Fruit fly (Drosophila melanogaster) whole organism, embryonic: Measurements from ENCODE around the gene CG17027.
A peak's percentile ranks its signal among the peaks of the same experiment; 100 is the strongest.

Experiments used
- Blimp-1 ChIP-seq: fragments of 200-800 bp; sonication (Bioruptor generic); optimal IDR thresholded peaks from 3 replicates; lab custom pipeline; 2018; ENCODE audit warnings: missing biosample characterization, missing genetic modification characterization, mild to moderate bottlenecking, moderate library complexity, missing genetic modification reagents
- CG1024 ChIP-seq: fragments of 200-800 bp; sonication (Bioruptor generic); IDR thresholded peaks from 2 replicates; pipeline ENCODE4 v1.3.6; 2022; ENCODE audit warnings: missing biosample characterization, missing genetic modification characterization
- CG10462 ChIP-seq: fragments of 200-800 bp; sonication (Bioruptor generic); optimal IDR thresholded peaks from 2 replicates; lab custom pipeline; 2016; ENCODE audit warnings: missing biosample characterization, missing genetic modification characterization
- CG11456 ChIP-seq: fragments of 200-800 bp; sonication (Bioruptor generic); IDR thresholded peaks from 3 replicates; pipeline ENCODE4 v1.3.6; 2022; ENCODE audit warnings: missing biosample characterization, missing genetic modification characterization
- CG12219 ChIP-seq: fragments of 200-800 bp; sonication (Bioruptor generic); optimal IDR thresholded peaks from 3 replicates; lab custom pipeline; 2018; ENCODE audit warnings: missing biosample characterization, mild to moderate bottlenecking, missing genetic modification characterization
- CG13424 ChIP-seq: fragments of 200-800 bp; sonication (Bioruptor generic); optimal IDR thresholded peaks from 2 replicates; lab custom pipeline; 2019; ENCODE audit warnings: missing biosample characterization, mild to moderate bottlenecking, missing genetic modification characterization, moderate library complexity
- CG14014 ChIP-seq: fragments of 200-800 bp; sonication (Bioruptor generic); IDR thresholded peaks from 2 replicates; pipeline ENCODE4 v1.3.6; 2022; ENCODE audit warnings: missing biosample characterization, missing genetic modification characterization
- CG14441 ChIP-seq: fragments of 200-800 bp; sonication (Bioruptor generic); IDR thresholded peaks from 2 replicates; pipeline ENCODE4 v1.3.6; 2022; ENCODE audit warnings: missing biosample characterization, missing genetic modification characterization
- CG14667 ChIP-seq: fragments of 200-800 bp; sonication (Bioruptor generic); IDR thresholded peaks from 2 replicates; pipeline ENCODE4 v1.3.6; 2022; ENCODE audit warnings: missing biosample characterization, missing genetic modification characterization
- CG1529 ChIP-seq: fragments of 200-800 bp; sonication (Bioruptor generic); optimal IDR thresholded peaks from 3 replicates; lab custom pipeline; 2018; ENCODE audit warnings: missing biosample characterization, missing genetic modification characterization
- CG16815 ChIP-seq: fragments of 200-800 bp; sonication (Bioruptor generic); optimal IDR thresholded peaks from 3 replicates; lab custom pipeline; 2017; ENCODE audit warnings: missing biosample characterization, mild to moderate bottlenecking, missing genetic modification characterization
- CG17361 ChIP-seq: fragments of 200-800 bp; sonication (Bioruptor generic); IDR thresholded peaks from 3 replicates; pipeline ENCODE4 v1.3.6; 2022; ENCODE audit warnings: missing biosample characterization, missing genetic modification characterization
- CG17912 ChIP-seq: fragments of 200-800 bp; sonication (Bioruptor generic); optimal IDR thresholded peaks from 2 replicates; lab custom pipeline; 2018; ENCODE audit warnings: missing biosample characterization, mild to moderate bottlenecking, missing genetic modification characterization
- CG18764 ChIP-seq: fragments of 200-800 bp; sonication (Bioruptor generic); optimal IDR thresholded peaks from 3 replicates; lab custom pipeline; 2016; ENCODE audit warnings: missing biosample characterization, missing genetic modification characterization
- CG2120 ChIP-seq: fragments of 200-800 bp; sonication (Bioruptor generic); optimal IDR thresholded peaks from 3 replicates; lab custom pipeline; 2016; ENCODE audit warnings: missing biosample characterization, missing genetic modification characterization
- CG2712 ChIP-seq: fragments of 200-800 bp; optimal IDR thresholded peaks from 3 replicates; lab custom pipeline; 2019; ENCODE audit warnings: missing biosample characterization, mild to moderate bottlenecking, missing genetic modification characterization, moderate library complexity
- CG30020 ChIP-seq: fragments of 200-800 bp; optimal IDR thresholded peaks from 2 replicates; lab custom pipeline; 2019; ENCODE audit warnings: missing biosample characterization, mild to moderate bottlenecking, missing genetic modification characterization, moderate library complexity
- CG31388 ChIP-seq: fragments of 200-800 bp; sonication (Bioruptor generic); optimal IDR thresholded peaks from 2 replicates; lab custom pipeline; 2016; ENCODE audit warnings: missing biosample characterization, missing genetic modification characterization
- CG31441 ChIP-seq: fragments of 200-800 bp; sonication (Bioruptor generic); IDR thresholded peaks from 2 replicates; pipeline ENCODE4 v1.3.6; 2022; ENCODE audit warnings: missing biosample characterization, missing genetic modification characterization
- CG43689 ChIP-seq: fragments of 200-800 bp; sonication (Bioruptor generic); IDR thresholded peaks from 2 replicates; pipeline ENCODE4 v1.3.6; 2022; ENCODE audit warnings: missing biosample characterization, missing genetic modification characterization
- CG7786 ChIP-seq: fragments of 200-800 bp; sonication (Bioruptor generic); optimal IDR thresholded peaks from 2 replicates; lab custom pipeline; 2016; ENCODE audit warnings: missing biosample characterization, missing genetic modification characterization
- CrebB ChIP-seq: fragments of 200-800 bp; sonication (Bioruptor generic); optimal IDR thresholded peaks from 3 replicates; lab custom pipeline; 2018; ENCODE audit warnings: missing biosample characterization, mild to moderate bottlenecking, missing genetic modification characterization
- Hand ChIP-seq: fragments of 200-800 bp; sonication (Bioruptor generic); optimal IDR thresholded peaks from 2 replicates; lab custom pipeline; 2017; ENCODE audit warnings: mild to moderate bottlenecking, missing biosample characterization, missing genetic modification reagents, missing genetic modification characterization
- Hsf ChIP-seq: fragments of 200-800 bp; sonication (Bioruptor generic); optimal IDR thresholded peaks from 3 replicates; lab custom pipeline; 2016; ENCODE audit warnings: missing biosample characterization, missing genetic modification characterization
- Mad ChIP-seq: fragments of 200-800 bp; sonication (Bioruptor generic); optimal IDR thresholded peaks from 2 replicates; lab custom pipeline; 2016; ENCODE audit warnings: missing biosample characterization, missing genetic modification characterization
- Meics ChIP-seq: fragments of 200-800 bp; sonication (Bioruptor generic); optimal IDR thresholded peaks from 2 replicates; lab custom pipeline; 2017; ENCODE audit warnings: missing biosample characterization, mild to moderate bottlenecking, missing genetic modification characterization
- Mrtf ChIP-seq: fragments of 200-800 bp; sonication (Bioruptor generic); IDR thresholded peaks from 3 replicates; pipeline ENCODE4 v1.3.6; 2022; ENCODE audit warnings: missing biosample characterization, missing genetic modification characterization
- NC2α ChIP-seq: fragments of 200-800 bp; sonication (Bioruptor generic); optimal IDR thresholded peaks from 2 replicates; lab custom pipeline; 2016; ENCODE audit warnings: missing biosample characterization, missing genetic modification characterization
- NFAT ChIP-seq: fragments of 200-800 bp; sonication (Bioruptor generic); IDR thresholded peaks from 2 replicates; pipeline ENCODE4 v1.3.6; 2022; ENCODE audit warnings: missing biosample characterization, missing genetic modification characterization
- Optix ChIP-seq: fragments of 200-800 bp; sonication (Bioruptor generic); IDR thresholded peaks from 3 replicates; pipeline ENCODE4 v1.3.6; 2022; ENCODE audit warnings: missing biosample characterization, missing genetic modification characterization
- Pdp1 ChIP-seq, 2 experiments: fragments of 200-800 bp; sonication (Bioruptor generic); optimal IDR thresholded peaks; 3 replicates each; lab custom pipeline; 2016; ENCODE audit warnings: missing biosample characterization in 2 of 2, missing genetic modification characterization in 2 of 2, mild to moderate bottlenecking in 1 of 2, moderate library complexity in 1 of 2
- YL-1 ChIP-seq: fragments of 200-800 bp; sonication (Bioruptor generic); optimal IDR thresholded peaks from 3 replicates; lab custom pipeline; 2017; ENCODE audit warnings: missing biosample characterization, mild to moderate bottlenecking, missing genetic modification characterization
- bowl ChIP-seq: fragments of 200-800 bp; sonication (Bioruptor generic); IDR thresholded peaks from 2 replicates; pipeline ENCODE4 v1.3.6; 2022; ENCODE audit warnings: missing biosample characterization, missing genetic modification characterization
- croc ChIP-seq: fragments of 200-800 bp; sonication (Bioruptor generic); conservative IDR thresholded peaks from 3 replicates; pipeline ENCODE4 v1.3.6; 2022; ENCODE audit warnings: missing biosample characterization, missing genetic modification characterization
- dpn ChIP-seq, 2 experiments: fragments of 200-800 bp; sonication (Bioruptor generic); optimal IDR thresholded peaks; 3 replicates each; lab custom pipeline; 2016; ENCODE audit warnings: missing biosample characterization in 2 of 2, missing genetic modification characterization in 2 of 2
- esg ChIP-seq: fragments of 200-800 bp; sonication (Bioruptor generic); conservative IDR thresholded peaks from 2 replicates; pipeline ENCODE4 v1.3.6; 2022; ENCODE audit warnings: missing biosample characterization, missing genetic modification characterization
- grn ChIP-seq: fragments of 200-800 bp; sonication (Bioruptor generic); optimal IDR thresholded peaks from 3 replicates; lab custom pipeline; 2017; ENCODE audit warnings: missing biosample characterization, missing genetic modification characterization
- gsb ChIP-seq: fragments of 200-800 bp; sonication (Bioruptor generic); IDR thresholded peaks from 2 replicates; pipeline ENCODE4 v1.3.6; 2022; ENCODE audit warnings: missing biosample characterization, missing genetic modification characterization
- hkb ChIP-seq, 2 experiments: fragments of 200-800 bp in 1 of 2; fragments of >200 bp in 1 of 2; sonication (Bioruptor generic) in 1 of 2; IDR thresholded peaks in 1 of 2; optimal IDR thresholded peaks in 1 of 2; 2 replicates each; pipeline versions ENCODE4 v1.3.6 to Lab custom; 2017 to 2022; ENCODE audit warnings: missing biosample characterization in 1 of 2, missing genetic modification characterization in 1 of 2
- kay ChIP-seq: fragments of 200-800 bp; sonication (Bioruptor generic); optimal IDR thresholded peaks from 2 replicates; lab custom pipeline; 2016; ENCODE audit warnings: missing biosample characterization, missing genetic modification characterization
- lab ChIP-seq: fragments of 200-800 bp; sonication (Bioruptor generic); optimal IDR thresholded peaks from 3 replicates; lab custom pipeline; 2017; ENCODE audit warnings: missing biosample characterization, missing genetic modification characterization, mild to moderate bottlenecking, moderate library complexity, missing genetic modification reagents
- oc ChIP-seq: fragments of 200-800 bp; sonication (Bioruptor generic); optimal IDR thresholded peaks from 2 replicates; lab custom pipeline; 2018; ENCODE audit warnings: missing biosample characterization, mild to moderate bottlenecking, missing genetic modification characterization, moderate library complexity
- org-1 ChIP-seq: fragments of 200-800 bp; sonication (Bioruptor generic); optimal IDR thresholded peaks from 2 replicates; lab custom pipeline; 2017; ENCODE audit warnings: missing biosample characterization, missing genetic modification characterization
- pnt ChIP-seq: fragments of 200-800 bp; sonication (Bioruptor generic); optimal IDR thresholded peaks from 3 replicates; lab custom pipeline; 2016; ENCODE audit warnings: missing biosample characterization, missing genetic modification characterization
- pros ChIP-seq: fragments of 200-800 bp; sonication (Bioruptor generic); optimal IDR thresholded peaks from 3 replicates; lab custom pipeline; 2019; ENCODE audit warnings: missing biosample characterization, mild to moderate bottlenecking, missing genetic modification characterization, moderate library complexity
- shn ChIP-seq: fragments of 200-800 bp; sonication (Bioruptor generic); optimal IDR thresholded peaks from 3 replicates; lab custom pipeline; 2016; ENCODE audit warnings: missing biosample characterization, missing genetic modification characterization
- sob ChIP-seq: fragments of 200-800 bp; sonication (Bioruptor generic); IDR thresholded peaks from 2 replicates; pipeline ENCODE4 v1.3.6; 2022; ENCODE audit warnings: missing biosample characterization, missing genetic modification characterization
- sr ChIP-seq: fragments of 200-800 bp; sonication (Bioruptor generic); IDR thresholded peaks from 3 replicates; pipeline ENCODE4 v1.3.6; 2022; ENCODE audit warnings: missing biosample characterization, missing genetic modification characterization
- vvl ChIP-seq: fragments of 200-800 bp; sonication (Bioruptor generic); IDR thresholded peaks from 2 replicates; pipeline ENCODE4 v1.3.6; 2022; ENCODE audit warnings: missing biosample characterization, missing genetic modification characterization
- wek ChIP-seq: fragments of 200-800 bp; sonication (Bioruptor generic); optimal IDR thresholded peaks from 3 replicates; lab custom pipeline; 2018; ENCODE audit warnings: missing biosample characterization, mild to moderate bottlenecking, missing genetic modification characterization, moderate library complexity

Gene CG17027

dm6 chr3L:16026065-16026789, 46.3 kb downstream of the CG17027 start (continued):
- TF ChIP-seq CG16815 (GFP tag; lab: Kevin White, UChicago): no peak
- TF ChIP-seq CG43689 (GFP tag; lab: Robert Waterston, UW): 0 out of 2 replicates have a peak, but pooled peaks have one; percentile 20
- TF ChIP-seq esg: no peak
- TF ChIP-seq Meics (GFP tag; lab: Kevin White, UChicago): peak; percentile 10
- TF ChIP-seq CG30020: no peak
- TF ChIP-seq CG14667: no peak
- peak; percentile 61 for TF ChIP-seq Blimp-1
- 0 out of 2 replicates have a peak, but pooled peaks have one; percentile 29 for TF ChIP-seq gsb (GFP tag; lab: Robert Waterston, UW)
- peak; percentile 3 for TF ChIP-seq Hand
- peak; percentile 70 for TF ChIP-seq CrebB (tag; lab: Kevin White, UChicago)
- TF ChIP-seq sr (GFP tag; lab: Robert Waterston, UW): 0 out of 3 replicates have a peak, but pooled peaks have one; percentile 55
- TF ChIP-seq CG1024 (GFP tag; lab: Robert Waterston, UW): peak; percentile 61; the same call in 1 of the 2 replicates
- no peak for TF ChIP-seq CG31388 (GFP tag; lab: Kevin White, UChicago)
- peak; percentile 39 for TF ChIP-seq CG17912
- peak; percentile 35; the same call in 1 of the 3 replicates for TF ChIP-seq CG17361 (GFP tag; lab: Robert Waterston, UW)
- TF ChIP-seq CG1529 (GFP tag; lab: Kevin White, UChicago): peak; percentile 79
- peak; percentile 47 to 77 for TF ChIP-seq Pdp1 (GFP tag; optimal IDR thresholded peaks at IDR 0.05; lab: Kevin White, UChicago)
- TF ChIP-seq NFAT (GFP tag; lab: Robert Waterston, UW): 0 out of 2 replicates have a peak, but pooled peaks have one; percentile 14
- TF ChIP-seq grn (GFP tag; lab: Kevin White, UChicago): peak; percentile 80
- peak; percentile 0 for TF ChIP-seq Mad (GFP tag; lab: Kevin White, UChicago)
- TF ChIP-seq oc (tag; lab: Kevin White, UChicago): peak; percentile 47
- peak; percentile 60 for TF ChIP-seq CG13424
- peak; percentile 56 for TF ChIP-seq pros (GFP tag; lab: Kevin White, UChicago)
- TF ChIP-seq CG31441 (GFP tag; lab: Robert Waterston, UW): peak; percentile 48
- TF ChIP-seq hkb (optimal IDR thresholded peaks at IDR 0.05; lab: Kevin White, UChicago): no peak
- TF ChIP-seq hkb (GFP tag; IDR thresholded peaks at IDR 0.05; lab: Robert Waterston, UW): peak; percentile 56; the same call in 1 of the 2 replicates
- TF ChIP-seq wek (GFP tag; lab: Kevin White, UChicago): peak; percentile 75
- no peak for TF ChIP-seq Mrtf (GFP tag; lab: Robert Waterston, UW)
- peak; percentile 24 for TF ChIP-seq CG7786 (GFP tag; lab: Kevin White, UChicago)
- TF ChIP-seq CG10462 (GFP tag; lab: Kevin White, UChicago): no peak
- TF ChIP-seq CG18764 (GFP tag; lab: Kevin White, UChicago): peak; percentile 58
- TF ChIP-seq Hsf: peak; percentile 48
- peak; percentile 71; the same call in 1 of the 3 replicates for TF ChIP-seq CG11456 (GFP tag; lab: Robert Waterston, UW)
- TF ChIP-seq CG12219 (GFP tag; lab: Kevin White, UChicago): peak; percentile 66
- TF ChIP-seq shn (GFP tag; lab: Kevin White, UChicago): peak; percentile 56
- peak; percentile 34; the same call in 1 of the 3 replicates for TF ChIP-seq croc (GFP tag; lab: Robert Waterston, UW)

DNA sequence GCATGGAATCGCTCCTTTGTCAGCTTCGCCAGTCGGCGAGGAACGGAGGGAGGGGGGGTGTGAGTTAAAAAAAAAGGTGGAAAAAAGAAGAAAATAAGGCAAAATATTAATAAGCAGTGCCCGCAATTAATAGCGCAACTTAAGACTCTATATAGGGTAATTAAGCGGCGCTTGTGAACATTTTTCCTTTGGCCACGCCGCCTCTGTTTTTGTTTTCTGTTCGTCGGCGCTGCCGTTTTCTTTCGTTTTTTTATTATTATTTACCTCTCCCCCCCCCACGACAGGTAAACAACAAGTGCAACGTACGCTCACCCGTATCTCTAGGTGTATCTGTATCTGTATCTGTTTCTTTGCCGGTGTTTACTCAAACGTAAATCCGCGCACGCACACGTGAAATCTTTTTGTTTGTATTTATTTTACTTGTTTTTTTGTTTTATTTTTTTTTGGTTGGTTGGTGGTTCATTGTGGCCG, 47.3 kb downstream of the CG17027 start:
- TF ChIP-seq kay (GFP tag; lab: Kevin White, UChicago) (no peak), NC2α (GFP tag; lab: Kevin White, UChicago) (peak; percentile 14), Optix (GFP tag; lab: Robert Waterston, UW) (no peak), org-1 (GFP tag; lab: Kevin White, UChicago) (peak; percentile 15), CG2120 (GFP tag; lab: Kevin White, UChicago) (peak; percentile 44), YL-1 (GFP tag; lab: Kevin White, UChicago) (peak; percentile 39), dpn (GFP tag; optimal IDR thresholded peaks at IDR 0.05; lab: Kevin White, UChicago) (peak in 1 of 2 experiments; percentile 56), pnt (GFP tag; lab: Kevin White, UChicago) (peak; percentile 7), CG14441 (GFP tag; lab: Robert Waterston, UW) (no peak; the same call in 1 of the 2 replicates), CG14014 (GFP tag; lab: Robert Waterston, UW) (peak; percentile 31), vvl (GFP tag; lab: Robert Waterston, UW) (no peak), bowl (no peak), CG2712 (tag; lab: Kevin White, UChicago) (peak; percentile 15), lab (GFP tag; lab: Kevin White, UChicago) (peak; percentile 71), sob (GFP tag; lab: Robert Waterston, UW) (peak; percentile 61)
